Worm (Caenorhabditis elegans) whole organism, L3 larva: ENCODE results near the gene arrd-23.

Experiments
- ZK546.5 ChIP-seq: sonication (generic microtip); optimal IDR thresholded peaks from 2 replicates; lab custom pipeline; 2017; ENCODE audit warnings: missing biosample characterization, missing genetic modification characterization
- aly-2 ChIP-seq: fragments of 150-350 bp; optimal IDR thresholded peaks from 2 replicates; lab custom pipeline; 2014; ENCODE audit warnings: missing biosample characterization, missing genetic modification characterization
- ceh-16 ChIP-seq: sonication (generic microtip); optimal IDR thresholded peaks from 2 replicates; lab custom pipeline; 2017; ENCODE audit warnings: missing biosample characterization, missing genetic modification characterization
- ceh-28 ChIP-seq: fragments of 150-350 bp; optimal IDR thresholded peaks from 2 replicates; lab custom pipeline; 2014; ENCODE audit warnings: missing biosample characterization, missing genetic modification reagents, missing genetic modification characterization
- ceh-82 ChIP-seq: fragments of 150-350 bp; optimal IDR thresholded peaks from 2 replicates; lab custom pipeline; 2014; ENCODE audit warnings: missing biosample characterization, missing genetic modification characterization
- ceh-9 ChIP-seq: sonication (generic microtip); optimal IDR thresholded peaks from 2 replicates; lab custom pipeline; 2018; ENCODE audit warnings: missing biosample characterization, missing genetic modification characterization
- daf-12 ChIP-seq: fragments of 150-350 bp; optimal IDR thresholded peaks from 2 replicates; lab custom pipeline; 2014; ENCODE audit warnings: missing biosample characterization, missing genetic modification reagents, missing genetic modification characterization
- egl-27 ChIP-seq: sonication (generic microtip); optimal IDR thresholded peaks from 4 replicates; lab custom pipeline; 2017; ENCODE audit warnings: missing biosample characterization, missing genetic modification reagents, missing genetic modification characterization
- elt-1 ChIP-seq: fragments of 150-350 bp; optimal IDR thresholded peaks from 2 replicates; lab custom pipeline; 2014; ENCODE audit warnings: missing biosample characterization, missing genetic modification characterization
- elt-2 ChIP-seq: sonication (generic microtip); optimal IDR thresholded peaks from 2 replicates; lab custom pipeline; 2016; ENCODE audit warnings: missing genetic modification reagents, mild to moderate bottlenecking, missing genetic modification characterization, missing compliant biosample characterization
- elt-3 ChIP-seq, 3 experiments: fragments of 150-350 bp in 1 of 3; sonication (generic microtip) in 2 of 3; optimal IDR thresholded peaks; 2 replicates in 2 of 3; 4 replicates in 1 of 3; lab custom pipeline; 2014 to 2017; ENCODE audit warnings: missing biosample characterization in 3 of 3, missing genetic modification characterization in 3 of 3
- eor-1 ChIP-seq, 2 experiments: fragments of 150-350 bp; optimal IDR thresholded peaks; 2 replicates each; lab custom pipeline; 2014 to 2018; ENCODE audit warnings: missing biosample characterization in 2 of 2, missing genetic modification characterization in 2 of 2
- fkh-2 ChIP-seq: fragments of 150-350 bp; optimal IDR thresholded peaks from 2 replicates; lab custom pipeline; 2014; ENCODE audit warnings: missing biosample characterization, missing genetic modification reagents, missing genetic modification characterization
- fos-1 ChIP-seq: fragments of 150-350 bp; optimal IDR thresholded peaks from 2 replicates; lab custom pipeline; 2014; ENCODE audit warnings: missing biosample characterization, missing genetic modification characterization
- hmg-11 ChIP-seq: sonication (generic microtip); optimal IDR thresholded peaks from 2 replicates; lab custom pipeline; 2016; ENCODE audit warnings: missing genetic modification characterization, missing compliant biosample characterization
- jun-1 ChIP-seq: fragments of 150-350 bp; optimal IDR thresholded peaks from 2 replicates; lab custom pipeline; 2014; ENCODE audit warnings: missing biosample characterization, missing genetic modification reagents, missing genetic modification characterization
- lin-39 ChIP-seq: fragments of 150-350 bp; optimal IDR thresholded peaks from 2 replicates; lab custom pipeline; 2018; ENCODE audit warnings: missing biosample characterization, missing genetic modification reagents, missing genetic modification characterization
- lsy-12 ChIP-seq: sonication (generic microtip); optimal IDR thresholded peaks from 2 replicates; lab custom pipeline; 2016; ENCODE audit warnings: mild to moderate bottlenecking, missing genetic modification characterization, missing compliant biosample characterization
- mdl-1 ChIP-seq: fragments of 150-350 bp; optimal IDR thresholded peaks from 2 replicates; lab custom pipeline; 2014; ENCODE audit warnings: missing biosample characterization, missing genetic modification characterization
- mml-1 ChIP-seq: fragments of 150-350 bp; sonication (generic microtip); optimal IDR thresholded peaks from 3 replicates; lab custom pipeline; 2014; ENCODE audit warnings: missing biosample characterization, missing genetic modification characterization
- nfya-1 ChIP-seq: sonication (generic microtip); optimal IDR thresholded peaks from 2 replicates; lab custom pipeline; 2017; ENCODE audit warnings: missing genetic modification characterization, mild to moderate bottlenecking, missing compliant biosample characterization, antibody characterized with exemption, moderate library complexity; ENCODE audit not compliant: insufficient read depth
- nhr-11 ChIP-seq: fragments of 150-350 bp; optimal IDR thresholded peaks from 2 replicates; lab custom pipeline; 2014; ENCODE audit warnings: missing biosample characterization, missing genetic modification characterization
- nhr-12 ChIP-seq: fragments of 150-350 bp; optimal IDR thresholded peaks from 2 replicates; lab custom pipeline; 2014; ENCODE audit warnings: missing biosample characterization, missing genetic modification characterization
- nhr-25 ChIP-seq: sonication (generic microtip); optimal IDR thresholded peaks from 2 replicates; lab custom pipeline; 2017; ENCODE audit warnings: missing biosample characterization, missing genetic modification characterization
- nhr-28 ChIP-seq: fragments of 150-350 bp; optimal IDR thresholded peaks from 2 replicates; lab custom pipeline; 2014; ENCODE audit warnings: missing biosample characterization, missing genetic modification characterization
- nhr-43 ChIP-seq: sonication (generic microtip); optimal IDR thresholded peaks from 2 replicates; lab custom pipeline; 2016; ENCODE audit warnings: mild to moderate bottlenecking, missing genetic modification characterization, missing compliant biosample characterization; ENCODE audit not compliant: poor library complexity, severe bottlenecking
- nhr-67 ChIP-seq: fragments of 150-350 bp; optimal IDR thresholded peaks from 2 replicates; lab custom pipeline; 2014; ENCODE audit warnings: missing biosample characterization, missing genetic modification characterization
- nhr-76 ChIP-seq: fragments of 150-350 bp; sonication (generic microtip); optimal IDR thresholded peaks from 5 replicates; lab custom pipeline; 2014; ENCODE audit warnings: missing biosample characterization, missing genetic modification characterization
- pha-4 ChIP-seq: fragments of 150-350 bp; optimal IDR thresholded peaks from 2 replicates; lab custom pipeline; 2014; ENCODE audit warnings: missing biosample characterization, missing genetic modification reagents, missing genetic modification characterization
- sea-2 ChIP-seq: fragments of 150-350 bp; sonication (generic microtip); optimal IDR thresholded peaks from 4 replicates; lab custom pipeline; 2014; ENCODE audit warnings: missing biosample characterization, missing genetic modification reagents, missing genetic modification characterization
- snpc-4 ChIP-seq: fragments of 150-350 bp; optimal IDR thresholded peaks from 2 replicates; lab custom pipeline; 2014; ENCODE audit warnings: missing biosample characterization, missing genetic modification characterization
- tbx-2 ChIP-seq: sonication (generic microtip); optimal IDR thresholded peaks from 2 replicates; lab custom pipeline; 2016; ENCODE audit warnings: mild to moderate bottlenecking, missing genetic modification characterization, missing compliant biosample characterization
- unc-39 ChIP-seq: sonication (generic microtip); optimal IDR thresholded peaks from 4 replicates; lab custom pipeline; 2017; ENCODE audit warnings: missing biosample characterization, missing genetic modification characterization
- unc-62 ChIP-seq: fragments of 150-350 bp; sonication (generic microtip); optimal IDR thresholded peaks from 4 replicates; lab custom pipeline; 2014; ENCODE audit warnings: missing biosample characterization, missing genetic modification reagents, missing genetic modification characterization
- zag-1 ChIP-seq: fragments of 150-350 bp; optimal IDR thresholded peaks from 2 replicates; lab custom pipeline; 2014; ENCODE audit warnings: missing biosample characterization, missing genetic modification characterization
- ztf-11 ChIP-seq: fragments of 150-350 bp; optimal IDR thresholded peaks from 2 replicates; lab custom pipeline; 2014; ENCODE audit warnings: missing biosample characterization, missing genetic modification characterization

arrd-23 gene

DNA sequence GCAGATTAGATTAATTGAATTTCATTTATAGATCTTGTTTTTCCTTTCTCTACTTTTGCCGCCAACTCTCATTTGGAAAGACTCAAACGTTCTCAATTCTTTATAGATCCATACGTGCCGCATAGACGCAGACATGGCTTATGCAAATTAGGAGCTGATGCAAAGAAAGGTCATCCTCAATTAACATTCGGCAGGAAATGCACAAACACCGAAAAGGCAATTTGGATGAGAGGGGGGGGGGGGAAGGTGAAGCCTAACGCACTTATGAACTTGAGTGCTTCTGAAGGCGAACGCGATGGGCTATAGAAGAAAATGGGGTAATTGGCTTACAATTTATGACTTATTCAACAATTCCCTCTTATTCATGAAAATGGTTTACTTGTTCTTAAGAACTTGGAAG, 16.1 kb upstream of the arrd-23 start:
- TF ChIP-seq lsy-12 (tag; lab: Kevin White, UChicago) (no peak), elt-3 (tag; optimal IDR thresholded peaks at IDR 0.05; lab: Kevin White, UChicago) (no peak), eor-1 (tag; optimal IDR thresholded peaks at IDR 0.05; lab: Kevin White, UChicago) (no peak), tbx-2 (tag; lab: Kevin White, UChicago) (no peak), ztf-11 (no peak), ceh-28 (tag; lab: Kevin White, UChicago) (no peak), ZK546.5 (no peak), ceh-82 (no peak), ceh-16 (no peak), elt-2 (tag; lab: Kevin White, UChicago) (no peak), nhr-67 (tag; lab: Kevin White, UChicago) (no peak), daf-12 (tag; lab: Kevin White, UChicago) (no peak), fkh-2 (tag; lab: Kevin White, UChicago) (no peak), pha-4 (no peak), sea-2 (GFP tag; lab: Kevin White, UChicago) (no peak), snpc-4 (no peak), nfya-1 (tag; lab: Kevin White, UChicago) (no peak), nhr-25 (tag; lab: Kevin White, UChicago) (no peak)

DNA sequence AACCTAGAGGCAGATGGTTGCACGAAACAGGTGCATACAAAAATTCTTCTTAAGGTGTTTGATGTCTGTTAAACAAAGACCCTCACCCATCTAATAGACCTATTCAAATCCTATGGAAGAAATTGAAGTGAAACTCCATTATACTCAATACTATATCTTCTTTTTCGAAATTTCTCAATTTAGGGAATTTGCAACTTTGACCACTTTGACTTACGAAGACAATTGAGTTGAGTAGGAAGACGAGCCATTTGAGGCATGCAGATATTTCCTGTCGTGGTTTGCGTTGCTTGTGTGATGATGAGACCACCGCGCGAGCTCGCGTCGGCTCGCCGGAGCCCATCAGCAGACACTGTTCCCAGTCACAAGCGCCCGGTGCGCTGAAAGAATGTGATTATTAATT, 15.1 kb upstream of the arrd-23 start:
- TF ChIP-seq nhr-67 (tag; lab: Kevin White, UChicago) (no peak), fos-1 (no peak), nhr-28 (tag; lab: Kevin White, UChicago) (no peak), nhr-11 (tag; lab: Kevin White, UChicago) (no peak), lsy-12 (tag; lab: Kevin White, UChicago) (no peak), unc-39 (tag; lab: Kevin White, UChicago) (no peak), nhr-43 (tag; lab: Kevin White, UChicago) (no peak), nhr-25 (tag; lab: Kevin White, UChicago) (no peak), nhr-12 (no peak), ZK546.5 (no peak), aly-2 (no peak), hmg-11 (tag; lab: Kevin White, UChicago) (no peak), jun-1 (tag; lab: Kevin White, UChicago) (no peak), ceh-16 (no peak), elt-2 (tag; lab: Kevin White, UChicago) (no peak), mml-1 (tag; lab: Kevin White, UChicago) (no peak), nhr-76 (tag; lab: Kevin White, UChicago) (no peak)

DNA sequence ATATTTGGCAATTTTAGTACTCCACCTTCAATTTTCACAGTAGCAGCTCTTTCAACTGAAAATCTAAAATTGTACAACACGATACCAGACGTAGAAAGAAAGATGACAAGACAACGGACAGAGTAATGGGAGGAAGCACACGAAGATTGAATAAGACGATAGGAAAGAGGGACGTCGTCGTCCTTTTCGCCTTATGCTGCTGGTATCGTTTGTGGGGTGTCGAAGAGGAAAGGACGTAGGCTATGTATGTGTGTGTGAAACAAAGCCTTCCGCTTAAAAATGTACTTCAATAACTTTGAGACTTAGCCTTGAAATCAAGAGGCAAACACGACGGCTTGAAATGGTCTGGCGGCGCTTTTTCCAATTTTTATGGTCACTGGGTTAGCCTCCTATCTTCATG, 13.0 kb upstream of the arrd-23 start:
- TF ChIP-seq ceh-9 (tag; lab: Kevin White, UChicago) (no peak), elt-1 (tag; lab: Kevin White, UChicago) (peak; percentile 7), nhr-25 (tag; lab: Kevin White, UChicago) (peak; percentile 82), jun-1 (tag; lab: Kevin White, UChicago) (no peak), nhr-12 (no peak), unc-62 (GFP tag; lab: Kevin White, UChicago) (no peak)
- TF ChIP-seq, all 47 proteins: peak for 2

DNA sequence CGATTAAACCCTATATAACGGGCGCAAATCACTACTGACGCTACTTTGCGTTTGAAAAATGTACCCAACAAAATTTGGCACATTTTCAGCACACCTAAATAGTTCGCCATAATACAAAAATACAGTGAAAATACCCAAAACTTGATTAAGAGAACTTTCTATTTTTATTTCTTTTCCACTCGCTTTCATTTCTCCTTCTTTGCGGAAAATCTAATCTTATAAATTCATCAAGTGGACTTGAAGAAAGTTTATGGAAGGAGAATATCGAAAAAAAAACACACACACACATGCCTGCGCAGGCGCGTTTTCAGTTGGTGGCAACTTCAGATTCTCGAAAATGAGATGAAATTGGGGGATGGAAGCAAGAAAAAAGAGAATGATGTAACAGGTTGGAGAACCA, 10.5 kb upstream of the arrd-23 start:
- no peak for TF ChIP-seq nhr-11 (tag; lab: Kevin White, UChicago)
- TF ChIP-seq lin-39 (tag; lab: Kevin White, UChicago) = no peak
- TF ChIP-seq egl-27 (tag; lab: Kevin White, UChicago) = no peak
- no peak for TF ChIP-seq mdl-1 (tag; lab: Kevin White, UChicago)
- no peak for TF ChIP-seq nhr-76 (tag; lab: Kevin White, UChicago)
- no peak for TF ChIP-seq unc-39 (tag; lab: Kevin White, UChicago)
- TF ChIP-seq zag-1 (tag; lab: Kevin White, UChicago) = no peak
- no peak for TF ChIP-seq hmg-11 (tag; lab: Kevin White, UChicago)
- TF ChIP-seq elt-2 (tag; lab: Kevin White, UChicago) = no peak
- no peak for TF ChIP-seq ceh-9 (tag; lab: Kevin White, UChicago)
